Fruit fly (Drosophila melanogaster) whole organism: ENCODE results near the gene CG32163.

Experiments
- CG8478 ChIP-seq: fragments of >200 bp; optimal IDR thresholded peaks from 2 replicates; lab custom pipeline; 2018; ENCODE audit warnings: inconsistent platforms
- Dll ChIP-seq: fragments of >200 bp; optimal IDR thresholded peaks from 2 replicates; lab custom pipeline; 2017
- EcR ChIP-seq, 2 experiments: fragments of >200 bp; optimal IDR thresholded peaks; 2 replicates each; lab custom pipeline; 2017; ENCODE audit warnings: missing biosample characterization in 2 of 2, missing genetic modification characterization in 2 of 2, missing genetic modification reagents in 2 of 2
- pan ChIP-seq: fragments of >200 bp; optimal IDR thresholded peaks from 2 replicates; lab custom pipeline; 2017
- psq ChIP-seq: fragments of >200 bp; optimal IDR thresholded peaks from 2 replicates; lab custom pipeline; 2017
- usp ChIP-seq: fragments of >200 bp; optimal IDR thresholded peaks from 2 replicates; lab custom pipeline; 2017; ENCODE audit warnings: missing biosample characterization, missing genetic modification characterization, mixed read lengths

CG32163 gene

dm6 chr3L:16586989-16587388 lies at the start of gene CG32163, which contains the start of gene Syx8:
CG32163 (plus strand) TSS chr3L:16587157.
Syx8 (minus strand) TSS chr3L:16587057.
- no peak for TF ChIP-seq pan (lab: Kevin White, UChicago)
- TF ChIP-seq Dll = no peak
- TF ChIP-seq CG8478 = no peak
- TF ChIP-seq EcR (GFP tag; optimal IDR thresholded peaks at IDR 0.05; lab: Kevin White, UChicago) = no peak
- no peak for TF ChIP-seq psq (lab: Kevin White, UChicago)
- TF ChIP-seq usp (GFP tag; lab: Kevin White, UChicago) = no peak

- TF ChIP-seq pan (lab: Kevin White, UChicago) (no peak), Dll (no peak), EcR (GFP tag; optimal IDR thresholded peaks at IDR 0.05; lab: Kevin White, UChicago) (no peak), psq (lab: Kevin White, UChicago) (no peak), usp (GFP tag; lab: Kevin White, UChicago) (no peak), CG8478 (no peak)
Observed at dm6 chr3L:16542998-16543624, 43.8 kb upstream of the CG32163 start, which contains the start of gene CG43373. CG43373 (minus strand) TSS chr3L:16543370.

DNA sequence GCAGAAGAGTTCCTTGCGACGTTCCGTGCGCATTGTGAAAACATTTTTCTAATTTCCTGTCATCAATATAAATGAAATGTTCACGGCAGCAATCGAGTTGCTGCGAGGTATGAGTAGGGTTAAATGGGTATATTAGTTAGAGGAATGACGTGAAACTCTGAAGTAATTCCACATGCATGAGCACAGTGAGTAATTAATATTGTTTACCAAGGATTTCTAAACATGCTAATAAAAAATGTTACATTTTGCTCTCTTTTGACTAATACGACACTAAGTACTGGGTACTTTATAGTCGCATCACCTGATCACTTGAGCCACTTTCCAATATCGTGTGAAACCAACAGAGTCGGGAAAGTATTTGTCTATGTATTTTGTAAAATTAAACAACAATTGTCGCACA lies 42.7 kb upstream of the CG32163 start:
- TF ChIP-seq psq (lab: Kevin White, UChicago) = no peak
- TF ChIP-seq pan (lab: Kevin White, UChicago) = no peak
- TF ChIP-seq EcR (GFP tag; optimal IDR thresholded peaks at IDR 0.05; lab: Kevin White, UChicago) = no peak
- no peak for TF ChIP-seq Dll
- no peak for TF ChIP-seq usp (GFP tag; lab: Kevin White, UChicago)
- no peak for TF ChIP-seq CG8478

DNA sequence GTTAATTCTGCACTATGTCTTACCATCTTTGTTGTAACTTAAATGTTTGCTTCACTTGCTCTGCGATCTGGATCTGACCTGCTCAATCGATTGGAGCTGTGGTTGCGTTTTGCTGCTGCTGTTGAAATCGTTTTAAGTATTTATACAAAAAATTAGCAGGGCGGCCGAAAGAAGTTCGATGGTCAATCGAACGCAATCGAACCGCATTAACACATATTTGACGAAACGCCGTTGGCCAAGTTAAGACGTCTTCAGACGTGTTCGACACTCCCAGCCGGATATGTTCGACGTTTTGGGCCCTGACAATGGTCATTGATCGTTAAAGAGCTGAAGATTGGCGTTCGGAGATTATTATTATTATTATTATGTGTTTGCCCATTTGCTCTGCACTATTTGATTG lies 41.4 kb upstream of the CG32163 start, which contains the start of gene CG13033:
Gene CG13033 (minus strand): TSS at position 118 of the 400 bp plus-strand sequence.
- no peak for TF ChIP-seq CG8478
- TF ChIP-seq psq (lab: Kevin White, UChicago) = no peak
- TF ChIP-seq EcR (GFP tag; optimal IDR thresholded peaks at IDR 0.05; lab: Kevin White, UChicago) = no peak
- TF ChIP-seq usp (GFP tag; lab: Kevin White, UChicago) = no peak
- TF ChIP-seq pan (lab: Kevin White, UChicago) = no peak
- TF ChIP-seq Dll = no peak

dm6 chr3L:16546159-16546558 lies 40.8 kb upstream of the CG32163 start:
- TF ChIP-seq usp (GFP tag; lab: Kevin White, UChicago) (no peak), CG8478 (no peak), pan (lab: Kevin White, UChicago) (no peak), Dll (no peak), EcR (GFP tag; optimal IDR thresholded peaks at IDR 0.05; lab: Kevin White, UChicago) (no peak), psq (lab: Kevin White, UChicago) (no peak)

dm6 chr3L:16556523-16556922 lies 30.4 kb upstream of the CG32163 start, which contains the start of gene CG4229:
CG4229 (plus strand) TSS chr3L:16556823.
- TF ChIP-seq pan (lab: Kevin White, UChicago) (no peak), usp (GFP tag; lab: Kevin White, UChicago) (no peak), EcR (GFP tag; optimal IDR thresholded peaks at IDR 0.05; lab: Kevin White, UChicago) (no peak), CG8478 (no peak), Dll (no peak), psq (lab: Kevin White, UChicago) (no peak)

DNA sequence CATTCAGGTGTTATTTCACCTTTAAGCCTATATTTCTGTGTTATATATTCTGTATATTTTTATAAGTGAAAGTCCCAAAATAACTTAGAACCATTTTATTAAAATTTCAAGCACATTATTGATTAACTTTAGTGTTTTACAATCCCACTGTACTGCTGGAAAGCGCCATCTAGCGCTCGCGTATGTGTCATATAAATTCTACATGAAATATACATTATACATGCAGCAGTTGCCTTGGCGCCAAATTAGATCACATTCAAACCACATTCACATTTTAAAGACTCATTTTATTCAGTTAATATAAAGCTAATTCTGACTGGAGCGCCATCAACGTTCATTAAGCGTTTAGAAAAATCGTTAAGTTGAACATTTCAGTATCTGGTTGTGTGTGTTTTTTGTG lies 23.6 kb upstream of the CG32163 start:
- no peak for TF ChIP-seq usp (GFP tag; lab: Kevin White, UChicago)
- no peak for TF ChIP-seq pan (lab: Kevin White, UChicago)
- TF ChIP-seq psq (lab: Kevin White, UChicago) = no peak
- no peak for TF ChIP-seq CG8478
- no peak for TF ChIP-seq EcR (GFP tag; optimal IDR thresholded peaks at IDR 0.05; lab: Kevin White, UChicago)
- TF ChIP-seq Dll = no peak

DNA sequence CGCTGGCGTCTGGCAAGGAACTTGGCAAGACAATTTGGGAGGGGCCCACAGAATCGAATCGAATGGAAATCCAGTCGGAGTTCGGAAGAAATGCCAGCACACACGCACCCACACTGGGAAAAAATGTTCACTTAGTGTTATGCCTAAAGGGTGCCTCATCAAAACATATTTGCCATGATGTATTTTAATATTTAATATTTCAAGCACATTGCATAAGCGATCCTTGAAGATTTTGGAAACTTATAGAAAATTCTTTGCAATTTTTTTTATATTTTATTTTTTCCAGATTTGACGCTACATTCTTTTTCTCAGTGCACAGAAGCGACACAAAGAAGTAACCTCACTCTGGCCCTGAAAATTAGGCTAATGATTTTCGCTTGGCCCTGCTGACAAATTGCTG lies 20.9 kb upstream of the CG32163 start:
- no peak for TF ChIP-seq Dll
- no peak for TF ChIP-seq EcR (GFP tag; optimal IDR thresholded peaks at IDR 0.05; lab: Kevin White, UChicago)
- TF ChIP-seq pan (lab: Kevin White, UChicago) = no peak
- TF ChIP-seq CG8478 = no peak
- TF ChIP-seq usp (GFP tag; lab: Kevin White, UChicago) = no peak
- no peak for TF ChIP-seq psq (lab: Kevin White, UChicago)

DNA sequence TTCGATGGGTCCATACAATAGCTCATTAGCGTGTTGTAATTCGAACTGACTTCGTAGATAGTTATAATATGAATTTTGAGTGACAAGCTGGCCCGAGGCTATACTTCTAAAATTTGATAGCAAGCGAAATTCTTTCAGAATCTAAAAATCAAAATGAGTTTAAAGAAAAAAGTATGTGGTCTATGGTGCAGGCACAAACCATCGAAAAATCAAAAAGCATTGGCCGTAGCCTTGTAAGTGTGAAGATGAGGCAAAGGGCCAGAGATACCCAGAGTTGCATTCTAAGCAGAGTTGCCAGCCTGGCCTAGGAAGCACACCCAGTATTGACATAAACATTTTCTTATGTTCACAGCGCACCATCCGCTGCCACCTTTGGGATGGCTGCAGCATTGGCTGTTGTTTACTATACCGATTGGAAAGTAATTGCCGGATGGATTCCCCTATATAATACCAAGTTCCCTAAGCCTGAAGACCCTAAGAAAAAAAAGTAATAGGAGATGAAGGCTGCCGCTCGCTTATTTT lies 20.2 kb upstream of the CG32163 start, which contains the start of gene UQCR-6.4L:
Gene UQCR-6.4L (plus strand): TSS at position 51 of the 522 bp plus-strand sequence.
- TF ChIP-seq Dll (no peak), psq (lab: Kevin White, UChicago) (no peak), pan (lab: Kevin White, UChicago) (no peak), CG8478 (no peak), usp (GFP tag; lab: Kevin White, UChicago) (no peak), EcR (GFP tag; optimal IDR thresholded peaks at IDR 0.05; lab: Kevin White, UChicago) (no peak)

DNA sequence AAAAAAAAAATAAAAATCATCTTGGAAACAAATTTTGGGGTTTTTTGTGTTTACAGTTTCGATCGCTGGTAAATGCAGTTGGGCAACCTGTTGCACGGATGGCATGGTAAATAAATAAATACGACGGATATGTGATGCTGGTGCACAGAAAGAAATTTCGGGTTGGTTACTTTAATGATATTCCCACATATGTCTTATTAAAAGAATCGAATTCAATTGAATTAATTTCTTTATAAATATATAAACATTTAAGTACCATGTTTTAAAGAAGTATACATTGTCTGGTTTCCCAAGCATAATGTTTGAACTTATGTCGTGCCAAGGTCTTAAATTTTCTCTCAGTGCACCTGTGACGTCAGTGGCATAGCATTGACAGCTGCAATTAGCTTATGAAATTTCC lies 19.5 kb upstream of the CG32163 start:
- TF ChIP-seq pan (lab: Kevin White, UChicago) (no peak), usp (GFP tag; lab: Kevin White, UChicago) (no peak), psq (lab: Kevin White, UChicago) (no peak), Dll (no peak), EcR (GFP tag; optimal IDR thresholded peaks at IDR 0.05; lab: Kevin White, UChicago) (no peak), CG8478 (no peak)

DNA sequence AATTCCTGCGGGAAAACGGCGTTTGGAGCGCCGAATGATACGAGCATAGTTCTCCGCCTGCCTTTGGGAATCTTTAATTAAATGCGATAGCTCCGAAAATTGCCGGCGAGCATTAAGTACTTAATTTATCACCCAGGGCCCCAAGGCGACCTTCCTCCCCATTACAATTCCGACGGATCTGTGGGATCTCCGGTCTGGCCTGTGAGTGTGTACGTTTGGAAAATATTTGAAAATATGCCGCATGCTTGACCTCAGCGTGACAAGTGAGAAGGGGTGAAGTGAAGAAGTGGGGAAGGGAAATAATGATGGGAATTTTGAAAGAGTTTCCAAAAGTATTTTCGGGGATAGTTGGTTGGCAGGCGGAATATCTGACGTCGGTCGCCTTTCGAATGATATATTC lies 17.5 kb upstream of the CG32163 start:
- TF ChIP-seq psq (lab: Kevin White, UChicago) (no peak), pan (lab: Kevin White, UChicago) (no peak), Dll (no peak), usp (GFP tag; lab: Kevin White, UChicago) (no peak), CG8478 (no peak), EcR (GFP tag; optimal IDR thresholded peaks at IDR 0.05; lab: Kevin White, UChicago) (no peak)
